Fruit fly (Drosophila melanogaster): Measurements from ENCODE around the gene eIF2Balpha.

dm6 chr3R:29899635-29900034 is 36.1 kb downstream of the eIF2Balpha start:
- TF ChIP-seq CG9948 (tag; optimal IDR thresholded peaks at IDR 0.05) (no peak), fd96Ca (GFP tag; IDR thresholded peaks at IDR 0.05) (no peak), rn (GFP tag; IDR thresholded peaks at IDR 0.05) (no peak), CG17806 (tag; optimal IDR thresholded peaks at IDR 0.05) (no peak), EcR (GFP tag; optimal IDR thresholded peaks at IDR 0.05) (no peak)

All from whole organism, pupa.